Worm (Caenorhabditis elegans): Measurements from ENCODE around the gene Y102A5C.36.

Gene Y102A5C.36

DNA sequence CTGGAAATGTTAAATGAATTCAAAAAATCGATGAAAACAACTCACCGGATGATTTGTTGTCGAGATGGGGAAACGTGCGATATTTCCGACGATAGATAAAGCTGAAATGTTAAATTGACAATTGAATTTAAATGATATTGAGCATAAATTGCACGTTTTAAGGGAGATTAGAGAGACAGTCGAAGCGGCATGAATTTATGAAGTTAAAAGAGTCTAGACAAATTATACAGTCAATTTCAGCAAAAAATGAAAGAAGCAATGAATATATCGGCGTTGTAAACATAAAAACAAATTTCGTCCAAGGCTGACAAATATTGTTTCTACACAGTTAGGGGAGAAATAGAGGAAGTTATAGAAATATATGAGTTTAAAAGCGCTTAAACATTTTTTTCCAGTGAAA lies at the start of gene Y102A5C.36:
TSS of gene Y102A5C.36 (minus strand) at position 101 of the 400 bp plus-strand sequence.
- TF ChIP-seq pat-9 (tag; optimal IDR thresholded peaks at IDR 0.05) (no peak), ttx-3 (tag; optimal IDR thresholded peaks at IDR 0.05) (no peak), ztf-16 (tag; optimal IDR thresholded peaks at IDR 0.05) (no peak), fkh-10 (GFP tag; optimal IDR thresholded peaks at IDR 0.05) (no peak), sox-4 (tag; optimal IDR thresholded peaks at IDR 0.05) (no peak), ceh-30 (tag; optimal IDR thresholded peaks at IDR 0.05) (no peak), ceh-19 (GFP tag; optimal IDR thresholded peaks at IDR 0.05) (no peak), npax-4 (tag; optimal IDR thresholded peaks at IDR 0.05) (no peak), pag-3 (tag; optimal IDR thresholded peaks at IDR 0.05; ENCODE audit: borderline replicate concordance) (no peak), unc-42 (tag; optimal IDR thresholded peaks at IDR 0.05) (no peak), unc-3 (GFP tag; conservative IDR thresholded peaks at IDR 0.05) (no peak), unc-3 (tag; optimal IDR thresholded peaks at IDR 0.05) (no peak), ceh-34 (tag; optimal IDR thresholded peaks at IDR 0.05) (no peak), T23F11.4 (GFP tag; optimal IDR thresholded peaks at IDR 0.05) (no peak), sox-2 (GFP tag; IDR thresholded peaks at IDR 0.05) (no peak), che-1 (tag; optimal IDR thresholded peaks at IDR 0.05) (no peak), fax-1 (tag; optimal IDR thresholded peaks at IDR 0.05) (no peak), C08G9.2 (tag; optimal IDR thresholded peaks at IDR 0.05) (no peak), elt-4 (tag; optimal IDR thresholded peaks at IDR 0.05) (no peak), nfya-1 (tag; optimal IDR thresholded peaks at IDR 0.05) (no peak), hlh-8 (tag; optimal IDR thresholded peaks at IDR 0.05) (no peak)

ce11 chrV:16974919-16975318 lies 47.7 kb upstream of the Y102A5C.36 start, which contains the start of gene srx-54:
TSS of gene srx-54 (plus strand) at chrV:16975219.
- TF ChIP-seq rnt-1 (tag; optimal IDR thresholded peaks at IDR 0.05): no peak
- no peak for TF ChIP-seq ceh-18 (tag; optimal IDR thresholded peaks at IDR 0.05)
- TF ChIP-seq F13H6.1 (tag; optimal IDR thresholded peaks at IDR 0.05): no peak
- TF ChIP-seq ceh-48 (tag; optimal IDR thresholded peaks at IDR 0.05): no peak
- TF ChIP-seq ceh-45 (GFP tag; IDR thresholded peaks at IDR 0.05): no peak
- no peak for TF ChIP-seq ceh-22 (tag; optimal IDR thresholded peaks at IDR 0.05)
- no peak for TF ChIP-seq ama-1 (optimal IDR thresholded peaks at IDR 0.05)
- no peak for TF ChIP-seq K09A11.1 (tag; optimal IDR thresholded peaks at IDR 0.05; ENCODE audit: insufficient read depth)
- no peak for TF ChIP-seq lim-6 (tag; optimal IDR thresholded peaks at IDR 0.05)
- no peak for TF ChIP-seq syd-9 (tag; optimal IDR thresholded peaks at IDR 0.05)
- no peak for TF ChIP-seq pqm-1 (tag; optimal IDR thresholded peaks at IDR 0.05)
- no peak for TF ChIP-seq ztf-16 (tag; optimal IDR thresholded peaks at IDR 0.05)
- TF ChIP-seq npax-4 (tag; optimal IDR thresholded peaks at IDR 0.05): no peak
- TF ChIP-seq pag-3 (tag; optimal IDR thresholded peaks at IDR 0.05; ENCODE audit: borderline replicate concordance): no peak

DNA sequence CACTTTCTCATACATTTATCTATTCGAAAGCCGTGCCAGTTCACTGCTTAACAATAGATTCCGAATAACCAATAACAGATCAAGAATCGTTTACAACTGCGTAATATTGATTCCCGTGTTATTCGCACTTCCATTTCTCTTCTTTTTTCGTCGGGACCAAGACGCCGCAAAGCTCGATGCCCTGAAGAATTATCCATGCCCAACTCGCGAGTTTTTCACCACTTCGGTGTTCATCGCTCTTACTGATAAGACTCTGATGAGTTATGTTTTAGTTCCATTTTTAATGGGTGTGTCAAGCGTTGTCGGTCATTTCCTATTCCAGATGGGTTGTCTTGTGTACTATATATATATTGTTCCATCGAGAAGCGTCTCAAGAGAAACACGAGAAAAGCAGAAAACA lies 46.1 kb upstream of the Y102A5C.36 start:
- TF ChIP-seq ceh-24 (tag; optimal IDR thresholded peaks at IDR 0.05) (no peak), pros-1 (tag; optimal IDR thresholded peaks at IDR 0.05) (no peak), gmeb-2 (tag; optimal IDR thresholded peaks at IDR 0.05) (no peak), unc-42 (tag; optimal IDR thresholded peaks at IDR 0.05) (no peak), sdc-2 (tag; optimal IDR thresholded peaks at IDR 0.05) (no peak), hlh-13 (GFP tag; optimal IDR thresholded peaks at IDR 0.05) (no peak)

DNA sequence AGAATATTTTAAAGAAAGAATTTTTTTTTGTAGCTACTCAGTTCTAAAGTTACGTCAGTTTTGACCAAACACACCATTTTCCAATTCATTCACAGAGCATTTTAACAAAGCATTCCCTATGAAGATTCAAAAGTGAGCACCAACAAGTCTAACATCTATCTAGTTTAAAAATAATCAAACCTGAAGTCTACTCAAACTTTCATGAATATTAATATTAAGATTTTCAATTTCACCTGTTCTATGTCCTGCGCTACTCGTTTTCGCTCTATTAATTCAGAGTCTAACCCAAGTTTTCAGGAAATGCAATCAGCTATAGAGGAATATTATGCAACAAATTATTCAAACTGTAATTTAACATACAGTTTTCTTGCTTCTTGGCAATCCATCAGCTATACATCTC lies 44.9 kb upstream of the Y102A5C.36 start, which contains the start of gene srh-119:
TSS of gene srh-119 (plus strand) at position 301 of the 400 bp plus-strand sequence.
- TF ChIP-seq pax-1 (tag; optimal IDR thresholded peaks at IDR 0.05) (no peak), ahr-1 (tag; optimal IDR thresholded peaks at IDR 0.05) (no peak), npax-4 (tag; optimal IDR thresholded peaks at IDR 0.05) (no peak), ceh-22 (tag; optimal IDR thresholded peaks at IDR 0.05) (no peak), sox-4 (tag; optimal IDR thresholded peaks at IDR 0.05) (no peak), ceh-45 (GFP tag; IDR thresholded peaks at IDR 0.05) (no peak), K02D7.2 (tag; optimal IDR thresholded peaks at IDR 0.05) (no peak), pha-2 (tag; optimal IDR thresholded peaks at IDR 0.05) (no peak), lim-6 (tag; optimal IDR thresholded peaks at IDR 0.05) (no peak)

All from whole organism, late embryonic.